Fruit fly (Drosophila melanogaster): Measurements from ENCODE around the gene CG6149.

The CG6149 gene

dm6 chr3L:11444169-11444568 lies 8.9 kb upstream of the CG6149 start:
- no peak for TF ChIP-seq CG17801 (GFP tag; optimal IDR thresholded peaks at IDR 0.05; ENCODE audit: partially characterized antibody)

- TF ChIP-seq CG17801 (GFP tag; optimal IDR thresholded peaks at IDR 0.05; ENCODE audit: partially characterized antibody), result no peak
Measured at dm6 chr3L:11443474-11444080, 8.3 kb upstream of the CG6149 start.

dm6 chr3L:11441889-11442782 lies 6.9 kb upstream of the CG6149 start:
- no peak for TF ChIP-seq CG17801 (GFP tag; optimal IDR thresholded peaks at IDR 0.05; ENCODE audit: partially characterized antibody)

dm6 chr3L:11440769-11441168 lies 5.5 kb upstream of the CG6149 start:
- no peak for TF ChIP-seq CG17801 (GFP tag; optimal IDR thresholded peaks at IDR 0.05; ENCODE audit: partially characterized antibody)

- no peak for TF ChIP-seq CG17801 (GFP tag; optimal IDR thresholded peaks at IDR 0.05; ENCODE audit: partially characterized antibody)
Measured at dm6 chr3L:11440258-11440657, 5.0 kb upstream of the CG6149 start.

- no peak for TF ChIP-seq CG17801 (GFP tag; optimal IDR thresholded peaks at IDR 0.05; ENCODE audit: partially characterized antibody)
Measured at dm6 chr3L:11439570-11439969, 4.3 kb upstream of the CG6149 start.

dm6 chr3L:11434112-11434511 lies 1.2 kb downstream of the CG6149 start:
- TF ChIP-seq CG17801 (GFP tag; optimal IDR thresholded peaks at IDR 0.05; ENCODE audit: partially characterized antibody), result no peak

dm6 chr3L:11433151-11433550 lies 2.1 kb downstream of the CG6149 start:
- no peak for TF ChIP-seq CG17801 (GFP tag; optimal IDR thresholded peaks at IDR 0.05; ENCODE audit: partially characterized antibody)

- TF ChIP-seq CG17801 (GFP tag; optimal IDR thresholded peaks at IDR 0.05; ENCODE audit: partially characterized antibody), result no peak
Measured at dm6 chr3L:11432472-11432871, 2.8 kb downstream of the CG6149 start.

- TF ChIP-seq CG17801 (GFP tag; optimal IDR thresholded peaks at IDR 0.05; ENCODE audit: partially characterized antibody), result peak; percentile 26
Measured at dm6 chr3L:11431926-11432323, 3.4 kb downstream of the CG6149 start.

dm6 chr3L:11431251-11431925 lies 3.9 kb downstream of the CG6149 start:
- no peak for TF ChIP-seq CG17801 (GFP tag; optimal IDR thresholded peaks at IDR 0.05; ENCODE audit: partially characterized antibody)

- TF ChIP-seq CG17801 (GFP tag; optimal IDR thresholded peaks at IDR 0.05; ENCODE audit: partially characterized antibody), result no peak
Measured at dm6 chr3L:11429695-11430094, 5.6 kb downstream of the CG6149 start.

dm6 chr3L:11428390-11428789 lies 6.9 kb downstream of the CG6149 start:
- no peak for TF ChIP-seq CG17801 (GFP tag; optimal IDR thresholded peaks at IDR 0.05; ENCODE audit: partially characterized antibody)

- no peak for TF ChIP-seq CG17801 (GFP tag; optimal IDR thresholded peaks at IDR 0.05; ENCODE audit: partially characterized antibody)
Measured at dm6 chr3L:11424858-11425257, 10.4 kb downstream of the CG6149 start, which contains the start of gene CG7560. Gene CG7560, plus strand, starts transcription at chr3L:11425158.

dm6 chr3L:11422338-11422802 lies 12.9 kb downstream of the CG6149 start:
- no peak for TF ChIP-seq CG17801 (GFP tag; optimal IDR thresholded peaks at IDR 0.05; ENCODE audit: partially characterized antibody)

dm6 chr3L:11421905-11422304 lies 13.4 kb downstream of the CG6149 start:
- TF ChIP-seq CG17801 (GFP tag; optimal IDR thresholded peaks at IDR 0.05; ENCODE audit: partially characterized antibody), result no peak

Data from ovary, adult (tissue).